Fruit fly (Drosophila melanogaster): ENCODE results near the gene yata.

DNA sequence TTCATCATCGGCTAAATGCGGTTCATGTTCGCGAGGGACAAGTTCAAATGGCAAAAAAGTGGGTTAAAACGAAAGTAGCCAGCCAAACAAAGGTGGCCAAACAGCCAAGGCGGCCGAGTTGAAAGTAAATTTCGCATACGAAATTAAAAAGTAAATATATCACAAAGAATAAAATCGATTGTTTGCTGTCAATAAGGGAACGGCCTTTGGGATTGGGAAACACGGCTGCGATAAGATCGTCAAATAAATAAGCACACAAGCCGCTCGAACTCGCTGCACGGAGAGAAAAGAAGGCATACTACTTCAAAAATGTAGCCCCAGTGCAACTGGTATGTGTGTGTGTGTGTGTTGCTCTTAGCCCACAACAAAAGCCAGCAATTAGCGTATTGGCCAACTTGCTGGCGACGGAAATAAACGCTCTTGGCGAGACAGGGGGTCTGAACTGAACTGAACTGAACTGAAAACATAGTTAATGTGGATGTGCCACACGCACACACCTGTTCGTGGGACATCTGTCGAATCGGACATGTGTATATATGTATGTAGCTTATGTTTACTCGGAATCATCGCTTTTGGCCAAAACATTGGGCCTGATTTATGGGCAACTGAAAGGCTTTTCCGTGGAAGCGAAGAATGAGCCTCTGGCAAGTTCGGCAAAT lies 39.0 kb downstream of the yata start:
- TF ChIP-seq Vsx2 (GFP tag; optimal IDR thresholded peaks at IDR 0.05; ENCODE audit: partially characterized antibody): no peak
- no peak for TF ChIP-seq usp (GFP tag; optimal IDR thresholded peaks at IDR 0.05)
- TF ChIP-seq HLH106 (tag; optimal IDR thresholded peaks at IDR 0.05): no peak

All from whole organism, wandering third instar larva.